Worm (Caenorhabditis elegans) whole organism, late embryonic: ENCODE data around the gene C14C11.7.

Experiments
- C08G9.2 ChIP-seq: sonication (generic microtip); optimal IDR thresholded peaks from 2 replicates; lab custom pipeline; 2016; ENCODE audit warnings: mild to moderate bottlenecking, missing genetic modification characterization, moderate library complexity, missing compliant biosample characterization
- K02D7.2 ChIP-seq: sonication (generic microtip); optimal IDR thresholded peaks from 2 replicates; lab custom pipeline; 2017; ENCODE audit warnings: mild to moderate bottlenecking, missing genetic modification characterization, missing compliant biosample characterization
- T23F11.4 ChIP-seq: fragments of 200-800 bp; sonication (Bioruptor generic); optimal IDR thresholded peaks from 2 replicates; lab custom pipeline; 2018; ENCODE audit warnings: mild to moderate bottlenecking, missing genetic modification characterization, missing compliant biosample characterization
- ahr-1 ChIP-seq: sonication (generic microtip); optimal IDR thresholded peaks from 2 replicates; lab custom pipeline; 2016; ENCODE audit warnings: missing genetic modification characterization, missing compliant biosample characterization
- ama-1 ChIP-seq: fragments of 150-350 bp; optimal IDR thresholded peaks from 2 replicates; lab custom pipeline; 2014
- ceh-14 ChIP-seq: sonication (generic microtip); optimal IDR thresholded peaks from 2 replicates; lab custom pipeline; 2016; ENCODE audit warnings: missing genotype, missing genetic modification characterization, missing compliant biosample characterization
- ceh-18 ChIP-seq: sonication (generic microtip); optimal IDR thresholded peaks from 2 replicates; lab custom pipeline; 2016; ENCODE audit warnings: missing genetic modification characterization, missing compliant biosample characterization
- ceh-2 ChIP-seq: sonication (generic microtip); optimal IDR thresholded peaks from 2 replicates; lab custom pipeline; 2016; ENCODE audit warnings: missing genotype, missing genetic modification characterization, missing compliant biosample characterization
- ceh-30 ChIP-seq: fragments of 150-350 bp; optimal IDR thresholded peaks from 2 replicates; lab custom pipeline; 2014; ENCODE audit warnings: missing biosample characterization, missing genetic modification characterization
- ceh-31 ChIP-seq: sonication (generic microtip); optimal IDR thresholded peaks from 2 replicates; lab custom pipeline; 2016; ENCODE audit warnings: missing genetic modification characterization, missing compliant biosample characterization
- ceh-34 ChIP-seq: sonication (generic microtip); optimal IDR thresholded peaks from 2 replicates; lab custom pipeline; 2016; ENCODE audit warnings: mild to moderate bottlenecking, missing genetic modification characterization, missing compliant biosample characterization
- ceh-45 ChIP-seq: fragments of 200-800 bp; sonication (Bioruptor generic); IDR thresholded peaks from 2 replicates; pipeline ENCODE4 v1.3.6; 2022; ENCODE audit warnings: missing genetic modification reagents, missing genetic modification characterization, missing compliant biosample characterization
- ceh-48 ChIP-seq: sonication (generic microtip); optimal IDR thresholded peaks from 2 replicates; lab custom pipeline; 2016; ENCODE audit warnings: missing genetic modification characterization, inconsistent platforms, missing compliant biosample characterization
- che-1 ChIP-seq: sonication (generic microtip); optimal IDR thresholded peaks from 2 replicates; lab custom pipeline; 2016; ENCODE audit warnings: mild to moderate bottlenecking, missing genetic modification characterization, missing compliant biosample characterization
- dmd-4 ChIP-seq: sonication (generic microtip); optimal IDR thresholded peaks from 2 replicates; lab custom pipeline; 2016; ENCODE audit warnings: borderline replicate concordance, missing genetic modification characterization, missing compliant biosample characterization
- elt-2 ChIP-seq: sonication (generic microtip); optimal IDR thresholded peaks from 2 replicates; lab custom pipeline; 2016; ENCODE audit warnings: missing genetic modification reagents, missing genetic modification characterization, missing compliant biosample characterization
- elt-4 ChIP-seq: sonication (generic microtip); optimal IDR thresholded peaks from 2 replicates; lab custom pipeline; 2016; ENCODE audit warnings: missing genetic modification characterization, missing compliant biosample characterization
- ets-4 ChIP-seq: sonication (generic microtip); optimal IDR thresholded peaks from 2 replicates; lab custom pipeline; 2016; ENCODE audit warnings: missing genetic modification characterization, missing compliant biosample characterization
- eyg-1 ChIP-seq: sonication (generic microtip); optimal IDR thresholded peaks from 2 replicates; lab custom pipeline; 2016; ENCODE audit warnings: missing genotype, missing genetic modification characterization, missing compliant biosample characterization
- fkh-10 ChIP-seq: fragments of 150-350 bp; optimal IDR thresholded peaks from 2 replicates; lab custom pipeline; 2014; ENCODE audit warnings: missing biosample characterization, missing genetic modification reagents, missing genetic modification characterization
- fkh-6 ChIP-seq: sonication (generic microtip); optimal IDR thresholded peaks from 2 replicates; lab custom pipeline; 2016; ENCODE audit warnings: missing genetic modification characterization, missing compliant biosample characterization
- lim-6 ChIP-seq: sonication (generic microtip); optimal IDR thresholded peaks from 2 replicates; lab custom pipeline; 2016; ENCODE audit warnings: missing genetic modification characterization, missing compliant biosample characterization
- lin-11 ChIP-seq: fragments of 200-800 bp; sonication (Bioruptor generic); optimal IDR thresholded peaks from 2 replicates; lab custom pipeline; 2018; ENCODE audit warnings: mild to moderate bottlenecking, missing genetic modification characterization, missing compliant biosample characterization
- madf-2 ChIP-seq: sonication (generic microtip); optimal IDR thresholded peaks from 2 replicates; lab custom pipeline; 2017; ENCODE audit warnings: missing genetic modification characterization, missing compliant biosample characterization
- mec-3 ChIP-seq: sonication (generic microtip); optimal IDR thresholded peaks from 2 replicates; lab custom pipeline; 2016; ENCODE audit warnings: borderline replicate concordance, missing genetic modification characterization, missing compliant biosample characterization
- nhr-11 ChIP-seq: fragments of 150-350 bp; optimal IDR thresholded peaks from 2 replicates; lab custom pipeline; 2014; ENCODE audit warnings: missing biosample characterization, missing genetic modification characterization
- npax-4 ChIP-seq: sonication (generic microtip); optimal IDR thresholded peaks from 2 replicates; lab custom pipeline; 2016; ENCODE audit warnings: missing genetic modification characterization, missing compliant biosample characterization
- odd-2 ChIP-seq: sonication (generic microtip); optimal IDR thresholded peaks from 2 replicates; lab custom pipeline; 2017; ENCODE audit warnings: antibody characterized with exemption, mild to moderate bottlenecking, missing genetic modification characterization, missing compliant biosample characterization
- pat-9 ChIP-seq: fragments of 200-800 bp; sonication (Bioruptor generic); optimal IDR thresholded peaks from 2 replicates; lab custom pipeline; 2018; ENCODE audit warnings: mild to moderate bottlenecking, missing genetic modification characterization, moderate library complexity, missing compliant biosample characterization
- pax-1 ChIP-seq: fragments of 150-350 bp; optimal IDR thresholded peaks from 2 replicates; lab custom pipeline; 2014; ENCODE audit warnings: missing biosample characterization, missing genetic modification characterization
- pha-2 ChIP-seq: sonication (generic microtip); optimal IDR thresholded peaks from 2 replicates; lab custom pipeline; 2017; ENCODE audit warnings: mild to moderate bottlenecking, missing genetic modification characterization, missing compliant biosample characterization
- pha-4 ChIP-seq: fragments of 150-350 bp; optimal IDR thresholded peaks from 2 replicates; lab custom pipeline; 2018; ENCODE audit warnings: missing biosample characterization, missing genetic modification reagents, missing genetic modification characterization
- pqm-1 ChIP-seq: sonication (generic microtip); optimal IDR thresholded peaks from 2 replicates; lab custom pipeline; 2016; ENCODE audit warnings: missing genetic modification characterization, missing compliant biosample characterization
- pros-1 ChIP-seq: fragments of 150-350 bp; optimal IDR thresholded peaks from 2 replicates; lab custom pipeline; 2014; ENCODE audit warnings: missing biosample characterization, missing genetic modification reagents, missing genetic modification characterization
- ref-2 ChIP-seq: sonication (generic microtip); optimal IDR thresholded peaks from 2 replicates; lab custom pipeline; 2016; ENCODE audit warnings: missing genetic modification characterization, missing compliant biosample characterization
- sox-2 ChIP-seq: fragments of 200-800 bp; sonication (Bioruptor generic); IDR thresholded peaks from 2 replicates; pipeline ENCODE4 v1.3.6; 2022; ENCODE audit warnings: missing genetic modification reagents, missing genetic modification characterization, missing compliant biosample characterization
- syd-9 ChIP-seq: sonication (generic microtip); optimal IDR thresholded peaks from 2 replicates; lab custom pipeline; 2016; ENCODE audit warnings: mild to moderate bottlenecking, missing genetic modification characterization, moderate library complexity, missing compliant biosample characterization
- tbx-2 ChIP-seq: sonication (generic microtip); optimal IDR thresholded peaks from 2 replicates; lab custom pipeline; 2016; ENCODE audit warnings: missing genetic modification characterization, missing compliant biosample characterization
- ttx-3 ChIP-seq: sonication (generic microtip); optimal IDR thresholded peaks from 2 replicates; lab custom pipeline; 2016; ENCODE audit warnings: missing genetic modification reagents, missing genetic modification characterization, missing compliant biosample characterization
- unc-3 ChIP-seq, 2 experiments: fragments of 200-800 bp in 1 of 2; sonication (Bioruptor generic) in 1 of 2; sonication (generic microtip) in 1 of 2; conservative IDR thresholded peaks in 1 of 2; optimal IDR thresholded peaks in 1 of 2; 2 replicates each; pipeline versions ENCODE4 v1.3.6 to Lab custom; 2016 to 2022; ENCODE audit warnings: missing compliant biosample characterization in 2 of 2, missing genetic modification characterization in 2 of 2, missing genetic modification reagents in 1 of 2
- unc-42 ChIP-seq: sonication (generic microtip); optimal IDR thresholded peaks from 2 replicates; lab custom pipeline; 2016; ENCODE audit warnings: missing genotype, missing genetic modification characterization, missing compliant biosample characterization
- unc-55 ChIP-seq: sonication (generic microtip); optimal IDR thresholded peaks from 2 replicates; lab custom pipeline; 2017; ENCODE audit warnings: missing biosample characterization, missing genetic modification reagents, missing genetic modification characterization
- zip-5 ChIP-seq: sonication (generic microtip); optimal IDR thresholded peaks from 2 replicates; lab custom pipeline; 2016; ENCODE audit warnings: missing genetic modification characterization, missing compliant biosample characterization
- ztf-16 ChIP-seq: sonication (generic microtip); optimal IDR thresholded peaks from 2 replicates; lab custom pipeline; 2017; ENCODE audit warnings: missing genetic modification characterization, missing compliant biosample characterization

Gene C14C11.7

DNA sequence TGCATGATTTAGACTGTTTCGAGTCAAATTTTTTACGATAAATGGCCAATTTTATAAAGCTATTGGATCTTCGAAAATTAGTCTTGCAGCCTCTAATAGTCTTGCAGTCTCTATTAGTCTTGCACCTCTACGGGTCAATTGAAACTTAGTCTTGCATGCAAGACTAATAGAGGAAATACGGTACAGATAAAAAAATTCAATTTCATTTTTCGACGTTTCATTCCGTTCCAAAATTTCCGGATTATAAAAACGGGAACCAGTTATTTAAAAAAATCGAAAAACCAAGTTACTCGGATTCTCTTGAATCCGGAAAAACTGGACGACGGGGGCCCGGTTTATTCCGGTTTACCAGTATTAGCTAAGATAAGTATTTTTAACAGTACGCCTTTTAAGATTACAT, 44.5 kb downstream of the C14C11.7 start, which contains the start of gene M03E7.1:
Gene M03E7.1 (plus strand): TSS at position 301 of the 400 bp plus-strand sequence.
- no peak for TF ChIP-seq sox-2 (GFP tag; lab: Robert Waterston, UW)
- no peak for TF ChIP-seq ttx-3
- TF ChIP-seq nhr-11 (tag; lab: Kevin White, UChicago), result no peak
- TF ChIP-seq zip-5, result no peak
- TF ChIP-seq C08G9.2 (tag; lab: Kevin White, UChicago), result no peak
- no peak for TF ChIP-seq npax-4 (tag; lab: Kevin White, UChicago)
- no peak for TF ChIP-seq fkh-6 (tag; lab: Kevin White, UChicago)
- TF ChIP-seq pha-4 (tag; lab: Kevin White, UChicago), result no peak
- no peak for TF ChIP-seq mec-3 (tag; lab: Kevin White, UChicago)
- no peak for TF ChIP-seq ceh-48 (tag; lab: Kevin White, UChicago)
- TF ChIP-seq ahr-1, result no peak
- TF ChIP-seq syd-9, result no peak
- no peak for TF ChIP-seq che-1 (tag; lab: Kevin White, UChicago)
- TF ChIP-seq unc-55 (GFP tag; lab: Kevin White, UChicago), result no peak
- TF ChIP-seq ztf-16 (tag; lab: Kevin White, UChicago), result no peak
- TF ChIP-seq ceh-14 (tag; lab: Kevin White, UChicago), result no peak
- TF ChIP-seq eyg-1, result no peak
- TF ChIP-seq ceh-2, result no peak
- TF ChIP-seq ceh-31, result no peak
- TF ChIP-seq lim-6 (tag; lab: Kevin White, UChicago), result no peak
- TF ChIP-seq, all 69 proteins: peak for 0

DNA sequence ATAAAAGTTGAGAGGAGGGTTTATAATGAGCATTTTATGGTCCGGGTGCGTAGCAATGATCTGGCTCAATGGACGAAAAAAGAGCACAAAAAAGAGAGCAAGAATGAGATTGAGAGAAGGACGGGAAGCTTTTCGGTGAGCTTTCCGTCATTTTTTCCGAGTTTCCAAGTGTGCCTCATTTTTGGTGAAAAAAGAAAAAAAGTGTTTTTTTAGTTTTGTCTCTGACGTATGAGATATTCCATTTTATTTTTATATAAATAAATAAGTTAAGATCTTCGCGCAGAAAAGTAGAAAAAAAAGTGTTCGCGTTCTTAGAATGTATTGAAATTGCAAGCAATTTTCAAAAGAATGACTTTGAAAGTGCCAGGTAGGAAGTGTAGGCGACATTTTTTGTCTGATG, 45.8 kb downstream of the C14C11.7 start, which contains the start of gene memb-2:
Gene memb-2 (minus strand): TSS at position 101 of the 400 bp plus-strand sequence.
- no peak for TF ChIP-seq fkh-6 (tag; lab: Kevin White, UChicago)
- no peak for TF ChIP-seq unc-3 (GFP tag; conservative IDR thresholded peaks at IDR 0.05; lab: Robert Waterston, UW)
- TF ChIP-seq unc-3 (tag; optimal IDR thresholded peaks at IDR 0.05; lab: Kevin White, UChicago), result no peak
- TF ChIP-seq ttx-3, result no peak
- no peak for TF ChIP-seq pax-1 (tag; lab: Kevin White, UChicago)
- no peak for TF ChIP-seq T23F11.4 (GFP tag; lab: Kevin White, UChicago)
- no peak for TF ChIP-seq fkh-10
- TF ChIP-seq C08G9.2 (tag; lab: Kevin White, UChicago), result no peak
- TF ChIP-seq npax-4 (tag; lab: Kevin White, UChicago), result no peak

DNA sequence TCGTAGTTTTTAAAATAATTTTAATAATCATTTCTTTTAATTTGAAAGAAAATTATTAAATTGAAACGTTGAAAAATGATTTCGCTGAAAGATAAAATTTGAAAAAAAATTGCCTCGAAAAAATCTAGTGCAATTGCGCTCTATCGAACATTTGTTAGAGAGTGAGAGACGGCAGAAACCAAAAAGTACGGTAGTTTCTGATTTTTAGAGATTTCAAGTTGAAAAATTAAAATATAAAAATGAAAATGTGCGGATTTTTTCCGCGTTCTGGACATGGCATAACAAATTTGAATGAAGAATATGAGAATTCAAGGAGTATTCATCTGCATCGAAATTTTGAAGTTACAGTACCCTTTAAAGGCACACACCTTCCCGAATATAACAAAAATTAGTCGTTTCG, 46.5 kb downstream of the C14C11.7 start:
- TF ChIP-seq ahr-1, result no peak
- TF ChIP-seq pros-1 (tag; lab: Kevin White, UChicago), result no peak
- no peak for TF ChIP-seq pha-4 (tag; lab: Kevin White, UChicago)
- TF ChIP-seq dmd-4, result no peak
- no peak for TF ChIP-seq elt-2 (tag; lab: Kevin White, UChicago)
- TF ChIP-seq fkh-6 (tag; lab: Kevin White, UChicago), result no peak
- TF ChIP-seq ceh-34 (tag; lab: Kevin White, UChicago), result no peak
- no peak for TF ChIP-seq eyg-1
- no peak for TF ChIP-seq unc-42
- TF ChIP-seq ama-1, result no peak
- TF ChIP-seq ztf-16 (tag; lab: Kevin White, UChicago), result no peak
- TF ChIP-seq ets-4, result no peak
- TF ChIP-seq pqm-1 (tag; lab: Kevin White, UChicago), result no peak
- no peak for TF ChIP-seq syd-9
- no peak for TF ChIP-seq K02D7.2 (tag; lab: Kevin White, UChicago)
- TF ChIP-seq lin-11 (tag; lab: Kevin White, UChicago), result no peak
- TF ChIP-seq pax-1 (tag; lab: Kevin White, UChicago), result no peak
- TF ChIP-seq elt-4 (tag; lab: Kevin White, UChicago), result no peak
- TF ChIP-seq nhr-11 (tag; lab: Kevin White, UChicago), result no peak
- TF ChIP-seq ref-2, result no peak

DNA sequence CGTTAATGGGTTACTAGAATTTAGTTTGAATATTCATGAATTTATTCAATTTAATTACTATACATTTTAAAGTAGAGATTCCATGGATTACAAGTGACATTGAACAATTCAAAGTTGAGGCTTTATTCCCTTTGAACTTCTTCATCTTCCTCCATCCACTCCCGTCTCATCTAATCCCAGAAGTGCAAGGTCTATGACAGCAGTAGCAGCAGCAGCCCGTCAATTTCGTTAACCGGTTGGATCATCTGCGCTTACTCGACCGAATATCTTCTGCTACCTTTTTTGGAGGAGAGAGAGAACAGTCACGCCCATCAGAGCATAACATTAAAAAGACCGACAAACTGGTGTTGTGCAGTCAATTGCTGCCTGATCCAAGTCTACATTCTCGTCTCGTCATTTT, 48.6 kb downstream of the C14C11.7 start, which contains the start of gene M03E7.2:
Gene M03E7.2 (plus strand): TSS at position 301 of the 400 bp plus-strand sequence.
- TF ChIP-seq ceh-14 (tag; lab: Kevin White, UChicago), result no peak
- TF ChIP-seq mec-3 (tag; lab: Kevin White, UChicago), result no peak
- TF ChIP-seq ceh-30 (tag; lab: Kevin White, UChicago), result no peak
- no peak for TF ChIP-seq lin-11 (tag; lab: Kevin White, UChicago)
- TF ChIP-seq ceh-18 (tag; lab: Kevin White, UChicago), result no peak
- no peak for TF ChIP-seq ceh-45 (GFP tag; lab: Robert Waterston, UW)
- TF ChIP-seq ama-1, result no peak
- no peak for TF ChIP-seq odd-2 (tag; lab: Kevin White, UChicago)
- no peak for TF ChIP-seq nhr-11 (tag; lab: Kevin White, UChicago)
- TF ChIP-seq pha-2 (tag; lab: Kevin White, UChicago), result no peak
- no peak for TF ChIP-seq ceh-31
- no peak for TF ChIP-seq madf-2 (tag; lab: Kevin White, UChicago)
- TF ChIP-seq fkh-6 (tag; lab: Kevin White, UChicago), result no peak
- no peak for TF ChIP-seq tbx-2 (tag; lab: Kevin White, UChicago)
- TF ChIP-seq pat-9 (tag; lab: Kevin White, UChicago), result no peak
